Worm (Caenorhabditis elegans): Measurements from ENCODE around the gene hrde-1.

DNA sequence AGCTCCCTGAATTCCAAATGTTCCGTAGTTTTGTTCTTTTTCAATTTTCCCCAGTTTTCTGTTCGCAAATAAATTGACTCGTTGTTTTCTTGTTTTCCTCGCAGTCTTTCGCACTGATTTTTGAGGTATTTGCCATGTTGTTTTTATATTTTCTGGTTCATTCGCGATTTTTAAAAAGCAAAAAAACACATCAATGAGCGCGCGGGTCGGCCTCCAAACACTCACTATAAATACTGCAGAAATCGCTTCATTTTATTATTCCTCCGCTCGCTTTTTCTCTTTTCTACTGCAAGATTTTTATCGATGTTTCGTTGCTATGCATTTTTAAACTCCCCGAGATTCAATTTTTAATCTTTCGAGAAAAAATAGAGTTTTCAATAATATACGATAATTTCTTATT, 23.1 kb downstream of the hrde-1 start:
- no peak for TF ChIP-seq ztf-29 (GFP tag; IDR thresholded peaks at IDR 0.05)
- no peak for TF ChIP-seq ztf-23 (GFP tag; IDR thresholded peaks at IDR 0.05)
- no peak for TF ChIP-seq med-1 (GFP tag; optimal IDR thresholded peaks at IDR 0.05; ENCODE audit: insufficient read depth)
- no peak for TF ChIP-seq ref-1 (GFP tag; conservative IDR thresholded peaks at IDR 0.05)
- no peak for TF ChIP-seq T22C8.4 (GFP tag; IDR thresholded peaks at IDR 0.05)
